Worm (Caenorhabditis elegans): ENCODE results near the gene str-115.

str-115 gene

DNA sequence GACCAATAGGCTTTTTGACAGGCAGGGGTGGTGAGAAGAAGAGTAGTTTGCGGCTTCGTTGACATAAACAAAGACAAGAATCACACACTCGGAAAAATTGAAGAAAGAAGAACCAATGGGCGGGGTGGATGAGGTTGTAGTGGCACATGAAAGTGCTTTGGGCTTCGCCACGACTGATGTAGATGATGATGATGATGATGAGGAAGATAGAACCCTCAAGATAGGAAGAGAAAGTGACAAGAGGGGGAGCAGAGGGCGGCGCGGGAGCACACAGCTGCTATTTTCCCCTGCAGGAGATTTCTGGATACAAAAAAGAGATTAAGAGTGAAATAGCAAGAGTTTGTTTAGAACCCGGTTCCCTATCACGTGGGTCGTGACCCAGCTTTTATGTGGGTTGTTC lies 40.0 kb downstream of the str-115 start:
- TF ChIP-seq saeg-2 (GFP tag; IDR thresholded peaks at IDR 0.05) (no peak), Y105C5A.15 (GFP tag; IDR thresholded peaks at IDR 0.05) (no peak), F10B5.3 (tag; optimal IDR thresholded peaks at IDR 0.05) (no peak), nhr-76 (tag; optimal IDR thresholded peaks at IDR 0.05) (no peak), lin-13 (GFP tag; optimal IDR thresholded peaks at IDR 0.05) (no peak), ceh-20 (GFP tag; IDR thresholded peaks at IDR 0.05) (0 out of 2 replicates have a peak, but pooled peaks have one; percentile 25), lin-15B (tag; optimal IDR thresholded peaks at IDR 0.05) (no peak), hlh-30 (tag; optimal IDR thresholded peaks at IDR 0.05; ENCODE audit: insufficient read depth) (peak; percentile 22), ztf-7 (tag; optimal IDR thresholded peaks at IDR 0.05) (no peak), nhr-102 (tag; optimal IDR thresholded peaks at IDR 0.05) (no peak), nhr-10 (tag; optimal IDR thresholded peaks at IDR 0.05) (no peak), F26F4.8 (GFP tag; conservative IDR thresholded peaks at IDR 0.05) (no peak), cey-2 (tag; optimal IDR thresholded peaks at IDR 0.05; ENCODE audit: borderline replicate concordance, insufficient read depth) (no peak), nhr-77 (tag; optimal IDR thresholded peaks at IDR 0.05) (no peak), T26A8.4 (GFP tag; IDR thresholded peaks at IDR 0.05) (no peak), dpl-1 (GFP tag; optimal IDR thresholded peaks at IDR 0.05) (no peak), php-3 (GFP tag; IDR thresholded peaks at IDR 0.05) (no peak), aly-2 (tag; optimal IDR thresholded peaks at IDR 0.05) (no peak), ceh-44 (GFP tag; IDR thresholded peaks at IDR 0.05) (no peak), skn-1 (tag; optimal IDR thresholded peaks at IDR 0.05) (no peak), F49E8.2 (tag; optimal IDR thresholded peaks at IDR 0.05; ENCODE audit: borderline replicate concordance) (no peak), hlh-11 (tag; optimal IDR thresholded peaks at IDR 0.05) (peak; percentile 22), nhr-48 (tag; optimal IDR thresholded peaks at IDR 0.05) (no peak), Y75B8A.6 (GFP tag; IDR thresholded peaks at IDR 0.05) (no peak), nhr-6 (tag; optimal IDR thresholded peaks at IDR 0.05) (no peak), spr-1 (tag; optimal IDR thresholded peaks at IDR 0.05) (no peak), lin-38 (GFP tag; IDR thresholded peaks at IDR 0.05) (no peak), nhr-28 (tag; optimal IDR thresholded peaks at IDR 0.05) (peak; percentile 46), ama-1 (optimal IDR thresholded peaks at IDR 0.05) (no peak), dmd-6 (GFP tag; IDR thresholded peaks at IDR 0.05) (no peak), tag-97 (GFP tag; IDR thresholded peaks at IDR 0.05) (no peak), madf-5 (GFP tag; IDR thresholded peaks at IDR 0.05) (no peak), fos-1 (tag; optimal IDR thresholded peaks at IDR 0.05) (no peak), ztf-11 (tag; optimal IDR thresholded peaks at IDR 0.05) (no peak), zip-2 (tag; optimal IDR thresholded peaks at IDR 0.05) (no peak), ceh-28 (tag; optimal IDR thresholded peaks at IDR 0.05) (no peak), ZK337.2 (GFP tag; IDR thresholded peaks at IDR 0.05) (peak; percentile 45; the same call in 1 of the 2 replicates), lsy-2 (tag; optimal IDR thresholded peaks at IDR 0.05) (no peak), ctbp-1 (GFP tag; IDR thresholded peaks at IDR 0.05) (no peak), lin-1 (GFP tag; IDR thresholded peaks at IDR 0.05) (no peak), pha-4 (GFP tag; IDR thresholded peaks at IDR 0.05) (no peak), pha-4 (tag; optimal IDR thresholded peaks at IDR 0.05) (no peak), ceh-82 (tag; optimal IDR thresholded peaks at IDR 0.05) (no peak), tra-1 (GFP tag; IDR thresholded peaks at IDR 0.05) (0 out of 2 replicates have a peak, but pooled peaks have one; percentile 20), egl-43 (GFP tag; IDR thresholded peaks at IDR 0.05) (no peak), daf-16 (GFP tag; optimal IDR thresholded peaks at IDR 0.05) (peak in 1 of 2 experiments; percentile 58), daf-16 (tag; optimal IDR thresholded peaks at IDR 0.05) (no peak), ces-1 (GFP tag; optimal IDR thresholded peaks at IDR 0.05) (no peak), dmd-8 (GFP tag; IDR thresholded peaks at IDR 0.05) (no peak), lim-7 (GFP tag; IDR thresholded peaks at IDR 0.05) (no peak), zfp-3 (GFP tag; conservative IDR thresholded peaks at IDR 0.05) (no peak), lir-3 (tag; optimal IDR thresholded peaks at IDR 0.05) (no peak), pqm-1 (tag; optimal IDR thresholded peaks at IDR 0.05) (no peak), attf-4 (tag; optimal IDR thresholded peaks at IDR 0.05) (no peak)

Measured in whole organism, L4 larva.